Worm (Caenorhabditis elegans) whole organism, late embryonic: ENCODE measurements around the gene mpst-2.

Source experiments
- K09A11.1 ChIP-seq: sonication (generic microtip); optimal IDR thresholded peaks from 2 replicates; lab custom pipeline; 2017; ENCODE audit warnings: antibody characterized with exemption, mild to moderate bottlenecking, missing genetic modification characterization, missing compliant biosample characterization; ENCODE audit not compliant: insufficient read depth
- T23F11.4 ChIP-seq: fragments of 200-800 bp; sonication (Bioruptor generic); optimal IDR thresholded peaks from 2 replicates; lab custom pipeline; 2018; ENCODE audit warnings: mild to moderate bottlenecking, missing genetic modification characterization, missing compliant biosample characterization
- ceh-18 ChIP-seq: sonication (generic microtip); optimal IDR thresholded peaks from 2 replicates; lab custom pipeline; 2016; ENCODE audit warnings: missing genetic modification characterization, missing compliant biosample characterization
- ceh-19 ChIP-seq: fragments of 200-800 bp; sonication (Bioruptor generic); optimal IDR thresholded peaks from 2 replicates; lab custom pipeline; 2018; ENCODE audit warnings: mild to moderate bottlenecking, missing genetic modification characterization, missing compliant biosample characterization
- ceh-2 ChIP-seq: sonication (generic microtip); optimal IDR thresholded peaks from 2 replicates; lab custom pipeline; 2016; ENCODE audit warnings: missing genotype, missing genetic modification characterization, missing compliant biosample characterization
- ceh-22 ChIP-seq: sonication (generic microtip); optimal IDR thresholded peaks from 2 replicates; lab custom pipeline; 2017; ENCODE audit warnings: missing biosample characterization, missing genetic modification characterization
- ceh-24 ChIP-seq: sonication (generic microtip); optimal IDR thresholded peaks from 2 replicates; lab custom pipeline; 2016; ENCODE audit warnings: mild to moderate bottlenecking, missing genetic modification characterization, missing compliant biosample characterization
- ceh-31 ChIP-seq: sonication (generic microtip); optimal IDR thresholded peaks from 2 replicates; lab custom pipeline; 2016; ENCODE audit warnings: missing genetic modification characterization, missing compliant biosample characterization
- ceh-34 ChIP-seq: sonication (generic microtip); optimal IDR thresholded peaks from 2 replicates; lab custom pipeline; 2016; ENCODE audit warnings: mild to moderate bottlenecking, missing genetic modification characterization, missing compliant biosample characterization
- ceh-48 ChIP-seq: sonication (generic microtip); optimal IDR thresholded peaks from 2 replicates; lab custom pipeline; 2016; ENCODE audit warnings: missing genetic modification characterization, inconsistent platforms, missing compliant biosample characterization
- dve-1 ChIP-seq: sonication (generic microtip); optimal IDR thresholded peaks from 2 replicates; lab custom pipeline; 2017; ENCODE audit warnings: antibody characterized with exemption, mild to moderate bottlenecking, missing genetic modification characterization, missing compliant biosample characterization
- elt-2 ChIP-seq: sonication (generic microtip); optimal IDR thresholded peaks from 2 replicates; lab custom pipeline; 2016; ENCODE audit warnings: missing genetic modification reagents, missing genetic modification characterization, missing compliant biosample characterization
- elt-4 ChIP-seq: sonication (generic microtip); optimal IDR thresholded peaks from 2 replicates; lab custom pipeline; 2016; ENCODE audit warnings: missing genetic modification characterization, missing compliant biosample characterization
- fkh-10 ChIP-seq: fragments of 150-350 bp; optimal IDR thresholded peaks from 2 replicates; lab custom pipeline; 2014; ENCODE audit warnings: missing biosample characterization, missing genetic modification reagents, missing genetic modification characterization
- hlh-13 ChIP-seq: fragments of 200-800 bp; sonication (Bioruptor generic); optimal IDR thresholded peaks from 2 replicates; lab custom pipeline; 2018; ENCODE audit warnings: mild to moderate bottlenecking, missing genetic modification characterization, missing compliant biosample characterization
- hlh-8 ChIP-seq: sonication (generic microtip); optimal IDR thresholded peaks from 2 replicates; lab custom pipeline; 2016; ENCODE audit warnings: missing genotype, missing genetic modification characterization, missing compliant biosample characterization
- lim-6 ChIP-seq: sonication (generic microtip); optimal IDR thresholded peaks from 2 replicates; lab custom pipeline; 2016; ENCODE audit warnings: missing genetic modification characterization, missing compliant biosample characterization
- lin-11 ChIP-seq: fragments of 200-800 bp; sonication (Bioruptor generic); optimal IDR thresholded peaks from 2 replicates; lab custom pipeline; 2018; ENCODE audit warnings: mild to moderate bottlenecking, missing genetic modification characterization, missing compliant biosample characterization
- nfya-1 ChIP-seq: sonication (generic microtip); optimal IDR thresholded peaks from 2 replicates; lab custom pipeline; 2017; ENCODE audit warnings: missing genetic modification characterization, mild to moderate bottlenecking, missing compliant biosample characterization, antibody characterized with exemption, moderate library complexity
- nhr-232 ChIP-seq: sonication (generic microtip); optimal IDR thresholded peaks from 2 replicates; lab custom pipeline; 2016; ENCODE audit warnings: missing genetic modification characterization, missing compliant biosample characterization
- pax-1 ChIP-seq: fragments of 150-350 bp; optimal IDR thresholded peaks from 2 replicates; lab custom pipeline; 2014; ENCODE audit warnings: missing biosample characterization, missing genetic modification characterization
- pha-2 ChIP-seq: sonication (generic microtip); optimal IDR thresholded peaks from 2 replicates; lab custom pipeline; 2017; ENCODE audit warnings: mild to moderate bottlenecking, missing genetic modification characterization, missing compliant biosample characterization
- ref-2 ChIP-seq: sonication (generic microtip); optimal IDR thresholded peaks from 2 replicates; lab custom pipeline; 2016; ENCODE audit warnings: missing genetic modification characterization, missing compliant biosample characterization
- sox-2 ChIP-seq: fragments of 200-800 bp; sonication (Bioruptor generic); IDR thresholded peaks from 2 replicates; pipeline ENCODE4 v1.3.6; 2022; ENCODE audit warnings: missing genetic modification reagents, missing genetic modification characterization, missing compliant biosample characterization
- sox-4 ChIP-seq: sonication (generic microtip); optimal IDR thresholded peaks from 2 replicates; lab custom pipeline; 2017; ENCODE audit warnings: mild to moderate bottlenecking, missing genetic modification characterization, inconsistent platforms, missing compliant biosample characterization
- syd-9 ChIP-seq: sonication (generic microtip); optimal IDR thresholded peaks from 2 replicates; lab custom pipeline; 2016; ENCODE audit warnings: mild to moderate bottlenecking, missing genetic modification characterization, moderate library complexity, missing compliant biosample characterization
- tbx-2 ChIP-seq: sonication (generic microtip); optimal IDR thresholded peaks from 2 replicates; lab custom pipeline; 2016; ENCODE audit warnings: missing genetic modification characterization, missing compliant biosample characterization
- tbx-7 ChIP-seq: sonication (generic microtip); optimal IDR thresholded peaks from 2 replicates; lab custom pipeline; 2016; ENCODE audit warnings: missing genotype, missing genetic modification characterization, missing compliant biosample characterization
- unc-42 ChIP-seq: sonication (generic microtip); optimal IDR thresholded peaks from 2 replicates; lab custom pipeline; 2016; ENCODE audit warnings: missing genotype, missing genetic modification characterization, missing compliant biosample characterization
- unc-86 ChIP-seq: sonication (generic microtip); optimal IDR thresholded peaks from 2 replicates; lab custom pipeline; 2016; ENCODE audit warnings: missing genetic modification characterization, missing compliant biosample characterization

mpst-2 gene

ce11 chrV:14855626-14856025, 37.6 kb downstream of the mpst-2 start (continued):
- TF ChIP-seq tbx-7 (no peak), hlh-8 (tag; lab: Kevin White, UChicago) (no peak), ceh-22 (tag; lab: Kevin White, UChicago) (no peak), unc-86 (tag; lab: Kevin White, UChicago) (peak; percentile 42), elt-4 (no peak), sox-2 (GFP tag; lab: Robert Waterston, UW) (no peak), ceh-24 (tag; lab: Kevin White, UChicago) (no peak), fkh-10 (GFP tag; lab: Kevin White, UChicago) (no peak), dve-1 (tag; lab: Kevin White, UChicago) (peak; percentile 33), ceh-19 (GFP tag; lab: Kevin White, UChicago) (peak; percentile 44), ceh-48 (tag; lab: Kevin White, UChicago) (peak; percentile 35), T23F11.4 (GFP tag; lab: Kevin White, UChicago) (peak; percentile 45), nfya-1 (tag; lab: Kevin White, UChicago) (no peak), hlh-13 (GFP tag; lab: Kevin White, UChicago) (peak; percentile 46), K09A11.1 (tag; lab: Kevin White, UChicago) (no peak), ceh-2 (tag; lab: Kevin White, UChicago) (peak; percentile 32), syd-9 (tag; lab: Kevin White, UChicago) (no peak), ceh-18 (peak; percentile 1)
- TF ChIP-seq, all 69 proteins: peak for 26

- peak; percentile 84 for TF ChIP-seq unc-42 (tag; lab: Kevin White, UChicago)
- no peak for TF ChIP-seq ceh-19 (GFP tag; lab: Kevin White, UChicago)
These were observed 39.0 kb downstream of the mpst-2 start for ce11 chrV:14854261-14854660.

- TF ChIP-seq pax-1 (tag; lab: Kevin White, UChicago) (no peak), sox-4 (tag; lab: Kevin White, UChicago) (no peak)
These were observed 39.5 kb downstream of the mpst-2 start for ce11 chrV:14853739-14854138.

- TF ChIP-seq unc-42 (tag; lab: Kevin White, UChicago) (peak; percentile 6), lim-6 (tag; lab: Kevin White, UChicago) (no peak), dve-1 (tag; lab: Kevin White, UChicago) (no peak)
These were observed 40.6 kb downstream of the mpst-2 start for ce11 chrV:14852620-14853019.

- no peak for TF ChIP-seq nhr-232 (tag; lab: Kevin White, UChicago)
- no peak for TF ChIP-seq lin-11 (tag; lab: Kevin White, UChicago)
- no peak for TF ChIP-seq pha-2 (tag; lab: Kevin White, UChicago)
- TF ChIP-seq elt-4, result no peak
- TF ChIP-seq elt-2 (tag; lab: Kevin White, UChicago), result peak; percentile 15
- no peak for TF ChIP-seq syd-9 (tag; lab: Kevin White, UChicago)
- TF ChIP-seq hlh-8 (tag; lab: Kevin White, UChicago), result no peak
- no peak for TF ChIP-seq ref-2 (tag; lab: Kevin White, UChicago)
These were observed 41.3 kb downstream of the mpst-2 start for ce11 chrV:14851972-14852371.

- TF ChIP-seq ceh-2 (tag; lab: Kevin White, UChicago), result no peak
- no peak for TF ChIP-seq K09A11.1 (tag; lab: Kevin White, UChicago)
- peak; percentile 39 for TF ChIP-seq tbx-2
- peak; percentile 60 for TF ChIP-seq unc-42 (tag; lab: Kevin White, UChicago)
- TF ChIP-seq pax-1 (tag; lab: Kevin White, UChicago), result no peak
- peak; percentile 44 for TF ChIP-seq ceh-34 (tag; lab: Kevin White, UChicago)
- peak; percentile 51 for TF ChIP-seq ceh-31 (tag; lab: Kevin White, UChicago)
These were observed 42.0 kb downstream of the mpst-2 start for ce11 chrV:14851206-14851605.
